Fruit fly (Drosophila melanogaster): ENCODE data around the gene ps.

Gene ps

DNA sequence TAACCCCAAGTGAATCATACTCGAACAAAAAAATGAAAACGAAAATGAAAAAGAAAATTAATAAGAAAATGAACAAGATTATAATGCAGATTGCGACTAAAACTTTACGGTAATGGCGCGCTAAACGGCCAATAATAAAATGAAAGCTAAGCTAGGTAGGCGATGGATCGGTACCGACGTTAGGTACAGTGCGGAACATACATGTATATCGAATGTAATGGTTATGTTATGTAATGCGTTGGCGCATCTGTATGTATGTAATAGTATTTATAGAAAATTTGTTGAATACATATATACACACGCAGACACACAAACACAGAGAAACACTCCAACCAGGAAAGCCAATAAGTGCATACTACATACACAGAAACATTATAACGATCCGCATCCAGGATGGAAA lies 37.2 kb downstream of the ps start:
- TF ChIP-seq CG11902 (GFP tag; optimal IDR thresholded peaks at IDR 0.05) (no peak), Gug (GFP tag; IDR thresholded peaks at IDR 0.05) (no peak), vri (GFP tag; optimal IDR thresholded peaks at IDR 0.05) (no peak), CG34406 (GFP tag; optimal IDR thresholded peaks at IDR 0.05) (no peak), CG6854 (GFP tag; optimal IDR thresholded peaks at IDR 0.05) (no peak)

DNA sequence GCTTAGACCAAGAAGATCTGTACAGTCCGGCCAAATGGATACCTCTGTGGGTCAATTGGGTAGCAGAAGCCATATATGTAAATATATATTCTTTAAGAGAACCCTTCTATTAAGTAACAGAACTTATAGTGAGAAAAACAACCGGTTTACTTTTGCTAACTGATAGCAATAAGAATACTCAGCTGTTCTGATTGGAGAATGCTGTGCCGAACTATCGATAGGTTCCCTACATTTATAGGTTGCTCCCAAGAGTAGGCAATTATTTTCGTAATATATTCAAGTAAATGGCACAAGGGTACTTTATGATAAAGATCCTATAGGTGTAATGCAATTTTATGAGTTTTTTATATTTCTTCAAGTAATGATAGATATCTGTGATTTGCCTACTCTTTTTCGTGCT lies 38.6 kb downstream of the ps start, which contains the start of gene GstZ1:
Gene GstZ1, minus strand, starts transcription at position 174 of the 400 bp plus-strand sequence.
- no peak for TF ChIP-seq CG8319 (GFP tag; optimal IDR thresholded peaks at IDR 0.05)
- no peak for TF ChIP-seq Ets96B (tag; optimal IDR thresholded peaks at IDR 0.05)
- no peak for TF ChIP-seq CG11902 (GFP tag; optimal IDR thresholded peaks at IDR 0.05)
- no peak for TF ChIP-seq Eip93F (GFP tag; optimal IDR thresholded peaks at IDR 0.05)
- TF ChIP-seq Eip78C (GFP tag): peak; percentile 31
- TF ChIP-seq Gug (GFP tag; IDR thresholded peaks at IDR 0.05): no peak

DNA sequence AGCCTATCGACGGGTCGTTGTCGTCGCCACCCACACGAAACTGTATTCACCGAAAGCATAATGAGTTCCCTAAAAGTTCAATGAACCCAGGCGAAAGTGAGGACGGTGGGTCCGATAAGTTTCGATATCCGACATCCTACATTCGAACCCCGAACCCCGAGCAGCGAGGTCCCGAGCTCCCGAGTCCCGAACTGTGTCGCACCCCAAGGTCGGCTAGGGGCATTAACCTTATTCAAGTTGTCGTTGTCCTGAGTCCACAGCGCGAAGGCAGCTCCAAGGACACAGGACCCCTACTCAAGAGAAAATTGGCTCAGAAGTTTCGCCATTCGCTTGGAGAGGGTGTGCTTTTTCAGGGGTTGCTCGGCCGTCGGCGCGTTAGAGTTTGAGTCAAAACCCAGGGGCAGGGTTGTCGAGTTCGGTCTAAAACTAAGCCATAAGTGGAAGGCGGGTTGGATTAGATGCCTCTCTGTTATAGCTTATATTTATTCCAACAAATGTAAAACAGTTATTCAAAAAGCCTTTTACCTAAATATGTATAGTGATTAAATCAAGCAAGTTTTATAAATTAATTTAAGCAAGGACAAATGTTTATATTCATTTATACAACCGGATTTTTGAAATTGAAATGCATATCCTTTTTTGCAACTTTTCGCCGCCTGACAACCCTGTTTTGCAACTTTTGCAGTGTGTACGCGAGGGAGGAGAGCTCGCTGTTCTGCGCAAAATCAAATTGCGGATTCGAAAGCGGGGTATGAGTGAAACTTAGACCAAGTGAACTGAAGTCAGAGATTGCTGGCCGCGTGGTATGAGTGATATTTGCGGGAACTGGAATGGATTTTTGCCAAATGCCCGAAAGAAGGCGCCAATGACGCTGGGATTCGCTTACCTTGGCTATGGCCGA lies 41.9 kb downstream of the ps start:
- TF ChIP-seq OdsH (GFP tag; optimal IDR thresholded peaks at IDR 0.05) (peak; percentile 42), CG3032 (tag; optimal IDR thresholded peaks at IDR 0.05) (no peak), Blimp-1 (GFP tag; optimal IDR thresholded peaks at IDR 0.05) (peak; percentile 27), CG4318 (GFP tag; optimal IDR thresholded peaks at IDR 0.05) (peak; percentile 13), achi (GFP tag; optimal IDR thresholded peaks at IDR 0.05) (peak; percentile 55), pdm3 (GFP tag; optimal IDR thresholded peaks at IDR 0.05) (peak; percentile 52), Eip75B (GFP tag; optimal IDR thresholded peaks at IDR 0.05) (peak; percentile 45), Met (GFP tag; optimal IDR thresholded peaks at IDR 0.05) (peak; percentile 51), fd85E (GFP tag; optimal IDR thresholded peaks at IDR 0.05) (no peak), CG7368 (GFP tag; optimal IDR thresholded peaks at IDR 0.05) (peak; percentile 7), Gug (GFP tag; IDR thresholded peaks at IDR 0.05) (no peak), CG8632 (GFP tag; optimal IDR thresholded peaks at IDR 0.05) (peak; percentile 22), CG6163 (GFP tag; IDR thresholded peaks at IDR 0.05) (0 out of 3 replicates have a peak, but pooled peaks have one; percentile 17), CG10631 (GFP tag; optimal IDR thresholded peaks at IDR 0.05) (peak; percentile 34), CG8319 (GFP tag; optimal IDR thresholded peaks at IDR 0.05) (no peak), Sox102F (GFP tag; optimal IDR thresholded peaks at IDR 0.05) (peak; percentile 48), CG6854 (GFP tag; optimal IDR thresholded peaks at IDR 0.05) (no peak), Smox (GFP tag; optimal IDR thresholded peaks at IDR 0.05) (peak; percentile 56), spab (GFP tag; optimal IDR thresholded peaks at IDR 0.05) (peak; percentile 46), CG6792 (GFP tag; optimal IDR thresholded peaks at IDR 0.05) (peak; percentile 48), Lpt (GFP tag; optimal IDR thresholded peaks at IDR 0.05) (no peak), svp (GFP tag) (no peak), Ets21C (GFP tag; optimal IDR thresholded peaks at IDR 0.05) (peak; percentile 4), CG16779 (tag; optimal IDR thresholded peaks at IDR 0.05) (no peak), vri (GFP tag; optimal IDR thresholded peaks at IDR 0.05) (peak; percentile 24), Ets96B (tag; optimal IDR thresholded peaks at IDR 0.05) (peak; percentile 59), CG15336 (GFP tag; IDR thresholded peaks at IDR 0.05) (no peak), Sox15 (GFP tag; optimal IDR thresholded peaks at IDR 0.05) (peak; percentile 11), topi (GFP tag; optimal IDR thresholded peaks at IDR 0.05) (peak; percentile 56), Eip78C (GFP tag) (peak; percentile 82), CG11762 (GFP tag; optimal IDR thresholded peaks at IDR 0.05; ENCODE audit: insufficient read depth) (no peak), CG10669 (GFP tag; optimal IDR thresholded peaks at IDR 0.05) (peak; percentile 46), Sox14 (GFP tag; optimal IDR thresholded peaks at IDR 0.05) (peak; percentile 43), CG6276 (GFP tag; optimal IDR thresholded peaks at IDR 0.05) (peak; percentile 38), CG9139 (GFP tag; optimal IDR thresholded peaks at IDR 0.05) (peak; percentile 9), CG34406 (GFP tag; optimal IDR thresholded peaks at IDR 0.05) (peak; percentile 16), Hr4 (GFP tag; optimal IDR thresholded peaks at IDR 0.05) (peak; percentile 60), Hr38 (GFP tag; optimal IDR thresholded peaks at IDR 0.05) (no peak), cyc (GFP tag; optimal IDR thresholded peaks at IDR 0.05) (peak; percentile 54), acj6 (GFP tag; optimal IDR thresholded peaks at IDR 0.05) (peak; percentile 37), CG3919 (GFP tag; optimal IDR thresholded peaks at IDR 0.05) (peak; percentile 29), CG11902 (GFP tag; optimal IDR thresholded peaks at IDR 0.05) (no peak), fd59A (GFP tag; optimal IDR thresholded peaks at IDR 0.05) (peak; percentile 36), fkh (GFP tag; optimal IDR thresholded peaks at IDR 0.05) (no peak)

All from whole organism, prepupa.